Worm (Caenorhabditis elegans) whole organism, dauer: ENCODE data around the gene C07D8.6.

ENCODE experiments used
- unc-62 ChIP-seq: sonication (generic microtip); optimal IDR thresholded peaks from 2 replicates; lab custom pipeline; 2017; ENCODE audit warnings: missing biosample characterization, missing genetic modification reagents, missing genetic modification characterization

The C07D8.6 gene

DNA sequence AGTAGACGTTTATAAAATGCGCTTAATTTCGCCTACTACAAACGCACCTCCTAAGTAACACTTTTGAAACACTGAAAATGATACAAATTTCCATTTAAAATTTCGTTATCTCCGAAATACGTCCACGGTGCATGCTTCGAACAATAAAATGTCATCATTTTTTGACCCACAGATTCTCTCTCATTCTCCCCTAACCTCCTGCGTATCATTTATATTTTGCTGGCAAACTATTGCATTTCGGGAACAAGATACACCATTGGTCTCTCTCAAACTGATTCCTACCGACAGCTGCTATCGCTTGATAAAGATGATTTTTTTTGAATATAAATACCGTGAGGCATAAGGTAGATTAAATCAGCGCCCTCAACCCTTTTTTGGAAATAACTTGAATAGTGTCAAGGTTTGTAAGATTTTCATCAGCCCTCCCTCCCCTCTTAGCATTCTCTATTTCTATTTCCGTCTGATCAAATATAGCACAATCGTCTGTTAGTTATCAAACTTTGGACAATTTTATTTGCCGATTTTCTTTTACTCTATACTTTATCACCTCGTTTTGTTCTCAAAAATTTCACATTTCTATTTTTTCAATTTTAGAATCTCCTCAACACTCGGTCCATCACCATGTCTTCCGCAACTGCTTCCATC lies at the start of gene C07D8.6:
TSS of gene C07D8.6 (plus strand) at position 595 of the 645 bp plus-strand sequence.
- TF ChIP-seq unc-62, result no peak

ce11 chrX:7291810-7292209 lies 49.5 kb upstream of the C07D8.6 start, which contains the start of gene lron-7:
Gene lron-7, plus strand, starts transcription at chrX:7292132.
- TF ChIP-seq unc-62, result no peak

- no peak for TF ChIP-seq unc-62
Measured at ce11 chrX:7296310-7296709, 45.0 kb upstream of the C07D8.6 start.

DNA sequence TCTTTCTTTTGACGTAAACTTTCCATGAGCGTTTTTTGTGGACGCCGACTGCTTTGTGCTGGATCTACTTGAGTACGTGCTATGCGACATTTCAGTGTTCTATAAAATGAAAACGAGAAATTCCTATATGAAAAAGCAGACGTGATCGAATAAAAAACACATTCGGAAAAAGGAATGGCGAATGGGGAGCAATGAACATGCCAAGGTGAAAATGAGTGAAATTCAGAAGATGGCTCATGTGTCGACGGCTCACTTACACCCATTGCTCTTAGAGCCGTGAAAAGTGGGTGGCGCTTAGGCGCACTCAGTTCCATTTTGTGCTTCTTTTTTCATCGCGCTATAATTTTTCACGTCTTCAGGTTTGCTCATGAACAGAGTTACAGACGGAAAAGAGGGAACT lies 42.7 kb upstream of the C07D8.6 start, which contains the start of gene K03A1.4:
TSS of gene K03A1.4 (minus strand) at position 101 of the 400 bp plus-strand sequence.
- no peak for TF ChIP-seq unc-62

DNA sequence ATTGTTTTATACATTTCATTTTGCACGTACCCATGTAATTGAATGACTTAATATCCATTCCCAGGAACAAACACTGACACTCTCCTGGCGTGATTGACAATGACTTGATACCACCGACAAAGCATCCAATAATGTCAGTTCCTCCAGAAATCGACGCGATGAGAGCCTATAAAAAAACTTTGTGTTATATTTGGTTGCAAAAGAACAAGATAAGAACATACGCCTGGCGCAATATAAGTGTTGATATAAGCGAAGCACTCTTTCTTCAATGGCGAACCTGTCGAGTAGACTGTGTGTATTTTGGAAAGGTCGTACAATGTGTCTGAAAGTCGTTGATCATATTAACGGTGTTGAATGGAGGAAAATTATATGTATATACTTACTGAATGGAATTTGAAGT lies 38.2 kb upstream of the C07D8.6 start:
- TF ChIP-seq unc-62, result no peak

- no peak for TF ChIP-seq unc-62
Measured at ce11 chrX:7305520-7306186, 35.7 kb upstream of the C07D8.6 start, which contains the start of gene sur-5. Gene sur-5, minus strand, starts transcription at chrX:7305570.

- TF ChIP-seq unc-62, result no peak
Measured at ce11 chrX:7306434-7306833, 34.9 kb upstream of the C07D8.6 start.

DNA sequence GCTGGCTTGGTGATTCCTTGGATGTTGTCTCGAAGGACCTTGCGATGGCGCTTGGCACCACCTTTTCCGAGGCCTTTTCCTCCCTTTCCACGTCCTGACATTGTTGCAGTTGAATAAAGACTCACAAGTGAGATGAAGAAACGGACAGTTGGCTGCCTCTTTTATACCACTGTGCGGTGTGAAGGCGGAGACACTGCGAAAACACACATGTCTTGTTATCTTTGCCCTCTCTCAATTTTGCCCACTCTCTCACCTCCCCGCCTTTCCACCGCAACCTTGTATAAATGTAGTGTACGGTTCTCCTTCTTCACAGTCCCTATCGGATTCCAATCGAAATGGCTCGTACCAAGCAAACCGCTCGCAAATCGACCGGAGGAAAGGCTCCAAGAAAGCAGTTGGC lies 31.5 kb upstream of the C07D8.6 start, which contains the start of the genes his-38 and his-40:
TSS of gene his-38 (minus strand) at position 101 of the 400 bp plus-strand sequence.
TSS of gene his-40 (plus strand) at position 336 of the 400 bp plus-strand sequence.
- no peak for TF ChIP-seq unc-62

DNA sequence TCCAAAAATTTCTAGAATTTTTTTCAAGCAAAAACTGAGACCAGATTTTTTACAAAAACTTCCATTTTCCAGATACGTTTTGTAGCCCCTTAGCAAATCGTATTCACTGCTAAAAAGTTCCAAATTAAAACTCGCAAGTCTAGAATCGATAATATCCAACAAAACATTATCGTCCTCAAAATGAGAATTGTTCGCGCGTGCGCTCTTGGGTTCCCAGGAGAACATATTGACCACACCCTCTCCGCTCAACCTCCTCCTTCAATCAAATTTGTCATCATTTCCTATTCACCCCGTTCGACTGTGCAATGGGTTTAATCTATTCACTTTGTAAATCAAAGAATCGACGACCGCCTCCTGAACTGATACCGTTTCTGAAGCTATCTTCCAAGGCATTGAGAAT lies 29.4 kb upstream of the C07D8.6 start:
- no peak for TF ChIP-seq unc-62

- TF ChIP-seq unc-62, result no peak
Measured at ce11 chrX:7313236-7313635, 28.1 kb upstream of the C07D8.6 start.

ce11 chrX:7314564-7314963 lies 26.7 kb upstream of the C07D8.6 start:
- TF ChIP-seq unc-62, result no peak

DNA sequence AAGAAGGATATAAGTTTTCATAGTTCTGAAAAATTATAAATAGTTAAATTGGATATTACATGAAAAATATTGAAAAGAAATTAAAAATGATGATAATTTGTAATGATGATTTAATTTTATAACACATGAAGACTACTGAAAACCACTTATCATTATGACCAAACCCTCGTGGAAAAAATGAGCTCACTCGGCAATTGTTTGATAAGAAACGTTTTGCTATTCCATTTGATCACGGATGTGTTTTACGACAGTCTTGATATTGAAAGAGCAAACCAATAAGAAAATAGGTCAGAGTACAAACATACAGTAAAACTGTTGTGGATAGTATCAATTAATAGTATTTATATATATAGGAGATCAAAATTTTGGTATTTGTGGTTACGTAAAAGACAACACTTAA lies 26.0 kb upstream of the C07D8.6 start, which contains the start of gene spp-3:
TSS of gene spp-3 (minus strand) at position 25 of the 400 bp plus-strand sequence.
- TF ChIP-seq unc-62, result no peak

ce11 chrX:7316485-7317391 lies 24.6 kb upstream of the C07D8.6 start, which contains the start of the genes spp-2 and spp-6:
Gene spp-2, minus strand, starts transcription at chrX:7316818.
Gene spp-6, plus strand, starts transcription at chrX:7317341.
- no peak for TF ChIP-seq unc-62

- TF ChIP-seq unc-62, result no peak
Measured at ce11 chrX:7318639-7319038, 22.7 kb upstream of the C07D8.6 start, which contains the start of gene spp-4. Gene spp-4, minus strand, starts transcription at chrX:7318756.

DNA sequence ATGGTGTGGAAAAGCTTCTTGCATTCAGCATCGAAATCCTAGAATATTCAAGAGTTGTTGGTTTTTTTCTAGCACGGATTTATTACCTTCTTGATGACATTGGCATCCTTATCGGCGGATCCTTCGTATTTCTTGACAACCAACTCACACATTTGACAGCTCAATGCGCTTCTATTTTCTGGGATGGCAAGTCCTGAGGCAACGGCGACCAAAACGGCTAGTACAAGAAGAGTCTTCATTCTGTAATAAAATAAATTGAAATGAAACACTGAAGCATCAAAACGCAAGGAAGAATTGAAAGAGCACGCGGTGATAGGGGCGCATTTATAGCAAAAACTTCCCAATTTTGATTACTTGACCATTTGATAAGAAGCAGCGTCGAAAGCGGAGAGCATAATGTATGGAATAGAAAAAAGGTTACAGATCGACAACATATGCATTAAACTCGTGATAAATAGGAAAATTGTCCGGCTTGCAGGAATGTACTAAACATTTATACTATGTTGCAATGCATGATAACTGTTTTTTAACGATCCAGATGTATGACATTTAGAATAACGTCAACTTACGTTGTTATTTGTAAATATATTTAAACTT lies 21.1 kb upstream of the C07D8.6 start, which contains the start of gene spp-5:
TSS of gene spp-5 (minus strand) at position 240 of the 597 bp plus-strand sequence.
- TF ChIP-seq unc-62, result no peak

ce11 chrX:7322323-7322722 lies 19.0 kb upstream of the C07D8.6 start, which contains the start of gene T08A9.13:
Gene T08A9.13, minus strand, starts transcription at chrX:7322423.
- no peak for TF ChIP-seq unc-62
